Worm (Caenorhabditis elegans) whole organism, dauer: ENCODE data around the gene D1014.5.

Source experiments
- unc-62 ChIP-seq: sonication (generic microtip); optimal IDR thresholded peaks from 2 replicates; lab custom pipeline; 2017; ENCODE audit warnings: missing biosample characterization, missing genetic modification reagents, missing genetic modification characterization

D1014.5 gene

ce11 chrV:8170300-8170699, 46.8 kb downstream of the D1014.5 start:
- TF ChIP-seq unc-62: no peak

- no peak for TF ChIP-seq unc-62
Measured at ce11 chrV:8171688-8172087, 48.2 kb downstream of the D1014.5 start.
